Fruit fly (Drosophila melanogaster) whole organism, embryonic: ENCODE measurements around the gene Mvb12.

ENCODE experiments used
- ATbp ChIP-seq: fragments of 200-800 bp; sonication (Bioruptor generic); optimal IDR thresholded peaks from 2 replicates; lab custom pipeline; 2017; ENCODE audit warnings: missing biosample characterization, mild to moderate bottlenecking, missing genetic modification characterization, missing genetic modification reagents
- Atf-2 ChIP-seq: fragments of 200-800 bp; sonication (Bioruptor generic); optimal IDR thresholded peaks from 2 replicates; lab custom pipeline; 2016; ENCODE audit warnings: missing biosample characterization, missing genetic modification characterization
- CG10959 ChIP-seq: fragments of 200-800 bp; sonication (Bioruptor generic); IDR thresholded peaks from 2 replicates; pipeline ENCODE4 v1.3.6; 2022; ENCODE audit warnings: missing biosample characterization, missing genetic modification characterization
- CG11695 ChIP-seq: fragments of 200-800 bp; sonication (Bioruptor generic); IDR thresholded peaks from 3 replicates; pipeline ENCODE4 v1.3.6; 2022; ENCODE audit warnings: missing biosample characterization, missing genetic modification characterization
- CG12219 ChIP-seq: fragments of 200-800 bp; sonication (Bioruptor generic); optimal IDR thresholded peaks from 3 replicates; lab custom pipeline; 2018; ENCODE audit warnings: missing biosample characterization, mild to moderate bottlenecking, missing genetic modification characterization
- CG12744 ChIP-seq: fragments of 200-800 bp; sonication (Bioruptor generic); optimal IDR thresholded peaks from 2 replicates; lab custom pipeline; 2016; ENCODE audit warnings: missing biosample characterization, missing genetic modification characterization
- CG13287 ChIP-seq: fragments of 200-800 bp; sonication (Bioruptor generic); IDR thresholded peaks from 2 replicates; pipeline ENCODE4 v1.3.6; 2022; ENCODE audit warnings: missing biosample characterization, missing genetic modification characterization; ENCODE audit not compliant: partially characterized antibody
- CG14050 ChIP-seq: fragments of 200-800 bp; sonication (Bioruptor generic); IDR thresholded peaks from 3 replicates; pipeline ENCODE4 v1.3.6; 2022; ENCODE audit warnings: missing biosample characterization, missing genetic modification characterization
- CG14667 ChIP-seq: fragments of 200-800 bp; sonication (Bioruptor generic); IDR thresholded peaks from 2 replicates; pipeline ENCODE4 v1.3.6; 2022; ENCODE audit warnings: missing biosample characterization, missing genetic modification characterization
- CG14965 ChIP-seq: fragments of 200-800 bp; sonication (Bioruptor generic); optimal IDR thresholded peaks from 2 replicates; lab custom pipeline; 2016; ENCODE audit warnings: missing biosample characterization, missing genetic modification characterization, borderline replicate concordance
- CG1529 ChIP-seq: fragments of 200-800 bp; sonication (Bioruptor generic); optimal IDR thresholded peaks from 3 replicates; lab custom pipeline; 2018; ENCODE audit warnings: missing biosample characterization, missing genetic modification characterization
- CG17385 ChIP-seq: fragments of 200-800 bp; sonication (Bioruptor generic); optimal IDR thresholded peaks from 3 replicates; lab custom pipeline; 2018; ENCODE audit warnings: missing biosample characterization, mild to moderate bottlenecking, missing genetic modification characterization
- CG17612 ChIP-seq: fragments of 200-800 bp; sonication (Bioruptor generic); IDR thresholded peaks from 2 replicates; pipeline ENCODE4 v1.3.6; 2022; ENCODE audit warnings: missing biosample characterization, missing genetic modification characterization
- CG17829 ChIP-seq: fragments of 200-800 bp; optimal IDR thresholded peaks from 2 replicates; lab custom pipeline; 2019; ENCODE audit warnings: missing biosample characterization, mild to moderate bottlenecking, missing genetic modification characterization, moderate library complexity
- CG17912 ChIP-seq: fragments of 200-800 bp; sonication (Bioruptor generic); optimal IDR thresholded peaks from 2 replicates; lab custom pipeline; 2018; ENCODE audit warnings: missing biosample characterization, mild to moderate bottlenecking, missing genetic modification characterization
- CG1792 ChIP-seq: fragments of 200-800 bp; sonication (Bioruptor generic); optimal IDR thresholded peaks from 2 replicates; lab custom pipeline; 2016; ENCODE audit warnings: missing biosample characterization, missing genetic modification characterization
- CG30403 ChIP-seq: fragments of 200-800 bp; sonication (Bioruptor generic); optimal IDR thresholded peaks from 3 replicates; lab custom pipeline; 2016; ENCODE audit warnings: missing biosample characterization, missing genetic modification characterization
- CG30431 ChIP-seq: fragments of 200-800 bp; sonication (Bioruptor generic); optimal IDR thresholded peaks from 2 replicates; lab custom pipeline; 2017; ENCODE audit warnings: missing biosample characterization, missing genetic modification characterization
- CG32532 ChIP-seq: fragments of 200-800 bp; sonication (Bioruptor generic); IDR thresholded peaks from 2 replicates; pipeline ENCODE4 v1.3.6; 2022; ENCODE audit warnings: missing biosample characterization, missing genetic modification characterization
- CG3995 ChIP-seq: fragments of 200-800 bp; sonication (Bioruptor generic); optimal IDR thresholded peaks from 3 replicates; lab custom pipeline; 2016; ENCODE audit warnings: missing biosample characterization, missing genetic modification characterization
- CG4328 ChIP-seq: fragments of 200-800 bp; sonication (Bioruptor generic); optimal IDR thresholded peaks from 3 replicates; lab custom pipeline; 2017; ENCODE audit warnings: missing biosample characterization, missing genetic modification reagents, missing genetic modification characterization
- CG5953 ChIP-seq: fragments of 200-800 bp; sonication (Bioruptor generic); IDR thresholded peaks from 2 replicates; pipeline ENCODE4 v1.3.6; 2022; ENCODE audit warnings: missing biosample characterization, missing genetic modification characterization
- CG6683 ChIP-seq: fragments of 200-800 bp; sonication (Bioruptor generic); optimal IDR thresholded peaks from 2 replicates; lab custom pipeline; 2017; ENCODE audit warnings: missing biosample characterization, mild to moderate bottlenecking, missing genetic modification characterization, missing genetic modification reagents
- CG8089 ChIP-seq: fragments of 200-800 bp; sonication (Bioruptor generic); optimal IDR thresholded peaks from 3 replicates; lab custom pipeline; 2016; ENCODE audit warnings: missing biosample characterization, missing genetic modification characterization
- CG9215 ChIP-seq: fragments of 200-800 bp; sonication (Bioruptor generic); IDR thresholded peaks from 2 replicates; pipeline ENCODE4 v1.3.6; 2022; ENCODE audit warnings: missing biosample characterization, missing genetic modification characterization
- CoRest ChIP-seq: fragments of 200-800 bp; sonication (Bioruptor generic); optimal IDR thresholded peaks from 3 replicates; lab custom pipeline; 2018; ENCODE audit warnings: missing biosample characterization, mild to moderate bottlenecking, missing genetic modification characterization, moderate library complexity
- E2f1 ChIP-seq: fragments of 200-800 bp; sonication (Bioruptor generic); IDR thresholded peaks from 2 replicates; pipeline ENCODE4 v1.3.6; 2022; ENCODE audit warnings: missing biosample characterization, missing genetic modification characterization
- Gsc ChIP-seq: fragments of 200-800 bp; sonication (Bioruptor generic); IDR thresholded peaks from 2 replicates; pipeline ENCODE4 v1.3.6; 2022; ENCODE audit warnings: missing biosample characterization, missing genetic modification characterization
- Myb ChIP-seq: fragments of 200-800 bp; sonication (Bioruptor generic); optimal IDR thresholded peaks from 2 replicates; lab custom pipeline; 2016; ENCODE audit warnings: missing biosample characterization, missing genetic modification characterization
- Optix ChIP-seq: fragments of 200-800 bp; sonication (Bioruptor generic); IDR thresholded peaks from 3 replicates; pipeline ENCODE4 v1.3.6; 2022; ENCODE audit warnings: missing biosample characterization, missing genetic modification characterization
- Six4 ChIP-seq: fragments of 200-800 bp; sonication (Bioruptor generic); optimal IDR thresholded peaks from 2 replicates; lab custom pipeline; 2016; ENCODE audit warnings: missing biosample characterization, missing genetic modification characterization
- Sox102F ChIP-seq: fragments of 200-800 bp; sonication (Bioruptor generic); optimal IDR thresholded peaks from 2 replicates; lab custom pipeline; 2018; ENCODE audit warnings: missing biosample characterization, mild to moderate bottlenecking, missing genetic modification characterization, moderate library complexity
- Tbp ChIP-seq: fragments of >200 bp; optimal IDR thresholded peaks from 2 replicates; lab custom pipeline; 2018; ENCODE audit warnings: missing biosample characterization, missing genetic modification characterization
- az2 ChIP-seq: fragments of 200-800 bp; sonication (Bioruptor generic); optimal IDR thresholded peaks from 3 replicates; lab custom pipeline; 2016; ENCODE audit warnings: missing biosample characterization, missing genetic modification characterization
- bbx ChIP-seq: fragments of 200-800 bp; sonication (Bioruptor generic); IDR thresholded peaks from 2 replicates; pipeline ENCODE4 v1.3.6; 2022; ENCODE audit warnings: missing biosample characterization, missing genetic modification characterization; ENCODE audit not compliant: partially characterized antibody
- bigmax ChIP-seq: fragments of 200-800 bp; sonication (Bioruptor generic); optimal IDR thresholded peaks from 2 replicates; lab custom pipeline; 2018; ENCODE audit warnings: missing biosample characterization, mild to moderate bottlenecking, missing genetic modification characterization
- croc ChIP-seq: fragments of 200-800 bp; sonication (Bioruptor generic); conservative IDR thresholded peaks from 3 replicates; pipeline ENCODE4 v1.3.6; 2022; ENCODE audit warnings: missing biosample characterization, missing genetic modification characterization
- danr ChIP-seq: fragments of 200-800 bp; sonication (Bioruptor generic); IDR thresholded peaks from 2 replicates; pipeline ENCODE4 v1.3.6; 2022; ENCODE audit warnings: missing biosample characterization, missing genetic modification characterization
- dati ChIP-seq: fragments of 200-800 bp; sonication (Bioruptor generic); IDR thresholded peaks from 2 replicates; pipeline ENCODE4 v1.3.6; 2022; ENCODE audit warnings: missing biosample characterization, missing genetic modification characterization
- eyg ChIP-seq: fragments of 200-800 bp; sonication (Bioruptor generic); optimal IDR thresholded peaks from 3 replicates; lab custom pipeline; 2016; ENCODE audit warnings: missing biosample characterization, missing genetic modification characterization
- ham ChIP-seq: fragments of 200-800 bp; sonication (Bioruptor generic); IDR thresholded peaks from 2 replicates; pipeline ENCODE4 v1.3.6; 2022; ENCODE audit warnings: missing biosample characterization, missing genetic modification characterization
- jigr1 ChIP-seq: fragments of 200-800 bp; sonication (Bioruptor generic); IDR thresholded peaks from 3 replicates; pipeline ENCODE4 v1.3.6; 2022; ENCODE audit warnings: missing biosample characterization, missing genetic modification characterization
- jumu ChIP-seq: fragments of 200-800 bp; sonication (Bioruptor generic); optimal IDR thresholded peaks from 3 replicates; lab custom pipeline; 2016; ENCODE audit warnings: missing biosample characterization, missing genetic modification characterization
- lbe ChIP-seq: fragments of 200-800 bp; sonication (Bioruptor generic); optimal IDR thresholded peaks from 2 replicates; lab custom pipeline; 2016; ENCODE audit warnings: missing biosample characterization, mild to moderate bottlenecking, missing genetic modification characterization
- lilli ChIP-seq: fragments of 200-800 bp; sonication (Bioruptor generic); optimal IDR thresholded peaks from 3 replicates; lab custom pipeline; 2016; ENCODE audit warnings: missing biosample characterization, missing genetic modification characterization
- sd ChIP-seq: fragments of 200-800 bp; sonication (Bioruptor generic); optimal IDR thresholded peaks from 3 replicates; lab custom pipeline; 2018; ENCODE audit warnings: missing biosample characterization, mild to moderate bottlenecking, missing genetic modification characterization, moderate library complexity
- sens ChIP-seq: fragments of 200-800 bp; sonication (Bioruptor generic); peaks from one replicate; lab custom pipeline; 2016; ENCODE audit warnings: missing biosample characterization, missing genetic modification characterization
- sisA ChIP-seq: fragments of 200-800 bp; sonication (Bioruptor generic); IDR thresholded peaks from 2 replicates; pipeline ENCODE4 v1.3.6; 2022; ENCODE audit warnings: missing biosample characterization, missing genetic modification characterization
- slbo ChIP-seq: fragments of 200-800 bp; sonication (Bioruptor generic); IDR thresholded peaks from 2 replicates; pipeline ENCODE4 v1.3.6; 2022; ENCODE audit warnings: missing biosample characterization, missing genetic modification characterization
- sob ChIP-seq: fragments of 200-800 bp; sonication (Bioruptor generic); IDR thresholded peaks from 2 replicates; pipeline ENCODE4 v1.3.6; 2022; ENCODE audit warnings: missing biosample characterization, missing genetic modification characterization
- trh ChIP-seq: fragments of 200-800 bp; sonication (Bioruptor generic); optimal IDR thresholded peaks from 2 replicates; lab custom pipeline; 2016; ENCODE audit warnings: missing biosample characterization, missing genetic modification characterization
- wek ChIP-seq: fragments of 200-800 bp; sonication (Bioruptor generic); optimal IDR thresholded peaks from 3 replicates; lab custom pipeline; 2018; ENCODE audit warnings: missing biosample characterization, mild to moderate bottlenecking, missing genetic modification characterization, moderate library complexity

Gene Mvb12

DNA sequence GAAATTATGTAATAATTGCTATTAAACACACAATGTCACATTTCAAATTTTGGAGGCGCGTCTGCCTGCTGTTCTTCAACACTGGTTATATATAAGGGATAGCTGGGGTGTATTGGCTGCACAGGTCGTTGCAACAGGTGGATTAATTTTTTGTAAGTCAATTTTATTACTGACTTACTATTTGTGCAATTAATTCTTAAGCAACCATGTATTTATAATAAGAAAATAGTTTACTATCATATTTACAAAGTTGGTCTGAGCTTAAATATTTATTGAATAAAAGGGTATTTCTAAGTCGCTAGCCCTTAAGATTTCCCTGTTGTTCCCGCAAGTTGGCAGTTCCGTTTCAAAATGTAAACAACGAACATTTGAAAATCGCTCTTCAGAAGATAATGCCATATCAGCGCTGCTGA lies 8.3 kb downstream of the Mvb12 start, which contains the start of gene RhoGAP16F (continued):
- TF ChIP-seq dati (GFP tag; lab: Robert Waterston, UW) = no peak
- peak; percentile 48 for TF ChIP-seq CG8089
- peak; percentile 86 for TF ChIP-seq CG17829 (tag; lab: Kevin White, UChicago)
- TF ChIP-seq CG14050 (GFP tag; lab: Robert Waterston, UW) = peak; percentile 73
- peak; percentile 71 for TF ChIP-seq jigr1 (GFP tag; lab: Robert Waterston, UW)
- peak; percentile 88 for TF ChIP-seq sob (GFP tag; lab: Robert Waterston, UW)
- peak; percentile 95 for TF ChIP-seq sens (GFP tag; lab: Kevin White, UChicago)
- TF ChIP-seq CoRest (tag; lab: Kevin White, UChicago) = peak; percentile 90
- peak; percentile 79 for TF ChIP-seq CG9215 (GFP tag; lab: Robert Waterston, UW)
- TF ChIP-seq CG6683 (GFP tag; lab: Kevin White, UChicago) = peak; percentile 55
- peak; percentile 78 for TF ChIP-seq Six4 (GFP tag; lab: Kevin White, UChicago)
- TF ChIP-seq CG11695 (GFP tag; lab: Robert Waterston, UW) = peak; percentile 76
- TF ChIP-seq sd (tag; lab: Kevin White, UChicago) = peak; percentile 58
- peak; percentile 55 for TF ChIP-seq CG17912 (GFP tag; lab: Kevin White, UChicago)
- TF ChIP-seq CG32532 = peak; percentile 81
- peak; percentile 37 for TF ChIP-seq wek (GFP tag; lab: Kevin White, UChicago)
- peak; percentile 92 for TF ChIP-seq slbo (GFP tag; lab: Robert Waterston, UW)
- peak; percentile 74 for TF ChIP-seq lbe (GFP tag; lab: Kevin White, UChicago)
- peak; percentile 41 for TF ChIP-seq CG1792
- TF ChIP-seq CG3995 (GFP tag; lab: Kevin White, UChicago) = peak; percentile 31
- TF ChIP-seq CG13287 (GFP tag; lab: Robert Waterston, UW) = no peak; the same call in 1 of the 2 replicates
- peak; percentile 69 for TF ChIP-seq CG4328 (GFP tag; lab: Kevin White, UChicago)
- peak; percentile 77 for TF ChIP-seq CG14667 (GFP tag; lab: Robert Waterston, UW)
- TF ChIP-seq CG1529 (GFP tag; lab: Kevin White, UChicago) = peak; percentile 43
- TF ChIP-seq lilli (GFP tag; lab: Kevin White, UChicago) = peak; percentile 93
- TF ChIP-seq Tbp (GFP tag; lab: Kevin White, UChicago) = no peak
- TF ChIP-seq bigmax (GFP tag; lab: Kevin White, UChicago) = no peak
- 0 out of 2 replicates have a peak, but pooled peaks have one; percentile 22 for TF ChIP-seq ham (GFP tag; lab: Robert Waterston, UW)
- peak; percentile 66 for TF ChIP-seq Gsc
- TF ChIP-seq CG12219 (GFP tag; lab: Kevin White, UChicago) = peak; percentile 68
- TF ChIP-seq CG12744 = peak; percentile 45
- TF ChIP-seq az2 (GFP tag; lab: Kevin White, UChicago) = peak; percentile 88
- TF ChIP-seq danr (GFP tag; lab: Robert Waterston, UW) = peak; percentile 67
- TF ChIP-seq CG14965 (GFP tag; lab: Kevin White, UChicago) = no peak
- TF ChIP-seq CG5953 (GFP tag; lab: Robert Waterston, UW) = peak; percentile 64; the same call in 1 of the 2 replicates
- TF ChIP-seq trh (GFP tag; lab: Kevin White, UChicago) = peak; percentile 80
- TF ChIP-seq Sox102F (GFP tag; lab: Kevin White, UChicago) = peak; percentile 83
- TF ChIP-seq CG30403 (GFP tag; lab: Kevin White, UChicago) = peak; percentile 91
- TF ChIP-seq CG10959 (GFP tag; lab: Robert Waterston, UW) = peak; percentile 61
- TF ChIP-seq sisA (GFP tag; lab: Robert Waterston, UW) = peak; percentile 88
- TF ChIP-seq CG17612 = 0 out of 2 replicates have a peak, but pooled peaks have one; percentile 4
- TF ChIP-seq CG30431 (GFP tag; lab: Kevin White, UChicago) = peak; percentile 77
- TF ChIP-seq ATbp (GFP tag; lab: Kevin White, UChicago) = peak; percentile 61
- peak; percentile 78 for TF ChIP-seq E2f1 (GFP tag; lab: Robert Waterston, UW)
- no peak for TF ChIP-seq eyg (GFP tag; lab: Kevin White, UChicago)
- TF ChIP-seq bbx (GFP tag; lab: Robert Waterston, UW) = no peak
- peak; percentile 64 for TF ChIP-seq croc
- TF ChIP-seq Optix (GFP tag; lab: Robert Waterston, UW) = peak; percentile 68; the same call in 1 of the 3 replicates
- TF ChIP-seq Myb = peak; percentile 79
- peak; percentile 75 for TF ChIP-seq Atf-2 (GFP tag; lab: Kevin White, UChicago)
- TF ChIP-seq CG17385 = peak; percentile 76
- TF ChIP-seq jumu (GFP tag; lab: Kevin White, UChicago) = peak; percentile 67
